Fruit fly (Drosophila melanogaster): ENCODE data around the gene Ilp8.

Ilp8 gene

DNA sequence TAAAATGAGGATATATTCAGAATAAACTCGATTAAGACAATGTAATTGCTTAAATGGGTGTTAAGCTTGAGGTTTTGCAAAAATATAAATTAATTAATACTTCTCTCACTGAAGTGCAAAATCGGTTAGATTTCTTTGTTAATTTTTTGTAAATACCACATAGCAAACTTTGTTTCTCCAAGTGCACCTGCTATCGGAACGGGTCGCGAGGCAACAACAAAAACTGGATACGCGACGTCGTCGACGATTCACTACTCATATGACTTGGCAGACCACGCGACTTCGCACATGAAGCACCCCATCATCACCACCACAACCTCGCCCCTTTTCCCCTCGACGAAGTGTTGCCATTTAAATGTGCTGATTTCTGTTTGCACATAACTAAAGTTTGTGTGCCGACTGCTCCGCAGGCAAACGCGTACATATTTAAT lies 24.8 kb downstream of the Ilp8 start (continued):
- peak; percentile 62 for TF ChIP-seq OdsH (GFP tag; optimal IDR thresholded peaks at IDR 0.05)
- TF ChIP-seq Hr38 (GFP tag; optimal IDR thresholded peaks at IDR 0.05): no peak
- TF ChIP-seq CG15336 (GFP tag; IDR thresholded peaks at IDR 0.05): peak; percentile 64
- TF ChIP-seq CG9139 (GFP tag; optimal IDR thresholded peaks at IDR 0.05): no peak
- TF ChIP-seq CG11902 (GFP tag; optimal IDR thresholded peaks at IDR 0.05): peak; percentile 47
- TF ChIP-seq lz (GFP tag; optimal IDR thresholded peaks at IDR 0.05): peak; percentile 32
- peak; percentile 40 for TF ChIP-seq CG7368 (GFP tag; optimal IDR thresholded peaks at IDR 0.05)
- TF ChIP-seq fd59A (GFP tag; optimal IDR thresholded peaks at IDR 0.05): peak; percentile 22
- peak; percentile 48 for TF ChIP-seq Hr39 (GFP tag; optimal IDR thresholded peaks at IDR 0.05)
- peak; percentile 54 for TF ChIP-seq pdm3 (GFP tag; optimal IDR thresholded peaks at IDR 0.05)
- TF ChIP-seq svp (GFP tag): peak; percentile 81

DNA sequence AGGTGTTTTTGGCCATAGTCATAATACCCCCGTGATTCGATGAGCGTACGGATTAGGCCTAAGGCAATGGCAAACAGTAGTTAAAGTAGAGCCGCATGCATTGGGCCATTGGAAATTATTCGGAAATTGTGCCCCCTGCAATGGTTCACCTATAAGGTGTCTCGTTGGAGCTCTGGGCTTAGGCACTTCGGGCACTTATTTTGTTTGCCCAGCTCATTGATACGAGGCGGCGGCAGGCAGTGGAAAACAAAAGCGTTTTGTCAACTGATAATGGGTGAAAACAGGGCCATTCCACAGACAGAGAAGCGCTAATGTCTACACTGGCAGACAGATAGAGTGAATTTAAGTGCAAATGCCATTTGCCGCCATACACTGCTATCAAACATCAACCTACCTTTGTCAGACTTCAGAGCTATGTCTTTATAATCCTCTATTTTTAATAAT lies 25.6 kb downstream of the Ilp8 start:
- TF ChIP-seq CG6163 (GFP tag; IDR thresholded peaks at IDR 0.05) (no peak; the same call in 2 of the 3 replicates), CG31627 (GFP tag; optimal IDR thresholded peaks at IDR 0.05) (peak; percentile 33), svp (GFP tag) (peak; percentile 51), eg (GFP tag; IDR thresholded peaks at IDR 0.05) (peak; percentile 33; the same call in 1 of the 3 replicates), CG34406 (GFP tag; optimal IDR thresholded peaks at IDR 0.05) (no peak), Sox15 (GFP tag; optimal IDR thresholded peaks at IDR 0.05) (no peak), Eip78C (GFP tag) (peak; percentile 37), vri (GFP tag; optimal IDR thresholded peaks at IDR 0.05) (peak; percentile 37), fd59A (GFP tag; optimal IDR thresholded peaks at IDR 0.05) (no peak), OdsH (GFP tag; optimal IDR thresholded peaks at IDR 0.05) (peak; percentile 6), CG15336 (GFP tag; IDR thresholded peaks at IDR 0.05) (no peak), cyc (GFP tag; optimal IDR thresholded peaks at IDR 0.05) (peak; percentile 28), Lpt (GFP tag; optimal IDR thresholded peaks at IDR 0.05) (no peak), CG7368 (GFP tag; optimal IDR thresholded peaks at IDR 0.05) (no peak), lz (GFP tag; optimal IDR thresholded peaks at IDR 0.05) (no peak), Met (GFP tag; optimal IDR thresholded peaks at IDR 0.05) (peak; percentile 20), Sox14 (GFP tag; optimal IDR thresholded peaks at IDR 0.05) (peak; percentile 33), CG4318 (GFP tag; optimal IDR thresholded peaks at IDR 0.05) (no peak), esn (GFP tag; optimal IDR thresholded peaks at IDR 0.05) (peak; percentile 9), Ets96B (tag; optimal IDR thresholded peaks at IDR 0.05) (no peak), fkh (GFP tag; optimal IDR thresholded peaks at IDR 0.05) (peak; percentile 84), CG6854 (GFP tag; optimal IDR thresholded peaks at IDR 0.05) (no peak), Gug (GFP tag; IDR thresholded peaks at IDR 0.05) (peak; percentile 33), CG3919 (GFP tag; optimal IDR thresholded peaks at IDR 0.05) (peak; percentile 28), CG6808 (GFP tag; optimal IDR thresholded peaks at IDR 0.05) (no peak), Hr4 (GFP tag; optimal IDR thresholded peaks at IDR 0.05) (no peak)

- TF ChIP-seq dsx (GFP tag; optimal IDR thresholded peaks at IDR 0.05; ENCODE audit: poor library complexity, severe bottlenecking): no peak
- TF ChIP-seq Hr38 (GFP tag; optimal IDR thresholded peaks at IDR 0.05): no peak
- peak; percentile 97 for TF ChIP-seq svp (GFP tag)
- TF ChIP-seq CG10631 (GFP tag; optimal IDR thresholded peaks at IDR 0.05): no peak
- TF ChIP-seq Eip78C (GFP tag): peak; percentile 30
Observed at dm6 chr3L:17005415-17005796, 26.5 kb downstream of the Ilp8 start.

- TF ChIP-seq Ets21C (GFP tag; optimal IDR thresholded peaks at IDR 0.05): no peak
- TF ChIP-seq fkh (GFP tag; optimal IDR thresholded peaks at IDR 0.05): peak; percentile 89
- peak; percentile 39; the same call in 1 of the 2 replicates for TF ChIP-seq Gug (GFP tag; IDR thresholded peaks at IDR 0.05)
- peak; percentile 19 for TF ChIP-seq vri (GFP tag; optimal IDR thresholded peaks at IDR 0.05)
- TF ChIP-seq CG3032 (tag; optimal IDR thresholded peaks at IDR 0.05): peak; percentile 11
Observed at dm6 chr3L:17004765-17005414, 27.0 kb downstream of the Ilp8 start.

Data from whole organism, prepupa.